Worm (Caenorhabditis elegans) whole organism, L1 larva: ENCODE data around the gene fic-1.
"Not testable (repeated sequence)": the region's sequence is repeated elsewhere in the genome, so short reads cannot be mapped to it uniquely, and the experiment has no call there.

Experiments
- F16B12.6 ChIP-seq: fragments of 150-350 bp; optimal IDR thresholded peaks from 2 replicates; lab custom pipeline; 2014; ENCODE audit warnings: missing biosample characterization, missing genetic modification characterization
- ceh-8 ChIP-seq: fragments of 200-800 bp; sonication (Bioruptor generic); optimal IDR thresholded peaks from 2 replicates; lab custom pipeline; 2018; ENCODE audit warnings: mild to moderate bottlenecking, missing genetic modification characterization, moderate library complexity, missing compliant biosample characterization
- ceh-90 ChIP-seq: sonication (generic microtip); optimal IDR thresholded peaks from 2 replicates; lab custom pipeline; 2016; ENCODE audit warnings: missing genetic modification characterization, missing compliant biosample characterization
- elt-2 ChIP-seq: sonication (generic microtip); optimal IDR thresholded peaks from 2 replicates; lab custom pipeline; 2016; ENCODE audit warnings: missing genetic modification characterization, mild to moderate bottlenecking, inconsistent platforms, missing compliant biosample characterization, missing genetic modification reagents
- grh-1 ChIP-seq: fragments of 200-800 bp; sonication (Bioruptor generic); IDR thresholded peaks from 2 replicates; pipeline ENCODE4 v1.3.6; 2022; ENCODE audit warnings: missing genetic modification reagents, missing genetic modification characterization, missing compliant biosample characterization
- irx-1 ChIP-seq: sonication (generic microtip); optimal IDR thresholded peaks from 2 replicates; lab custom pipeline; 2016; ENCODE audit warnings: missing genetic modification characterization, missing compliant biosample characterization
- lin-15B ChIP-seq: fragments of 150-350 bp; sonication (generic microtip); optimal IDR thresholded peaks from 3 replicates; lab custom pipeline; 2014; ENCODE audit warnings: missing biosample characterization, missing genetic modification characterization
- lin-35 ChIP-seq, 2 experiments: fragments of 150-350 bp; optimal IDR thresholded peaks; 2 replicates each; lab custom pipeline; 2014; ENCODE audit warnings: missing biosample characterization in 2 of 2, missing genetic modification characterization in 2 of 2, missing genetic modification reagents in 2 of 2
- lin-39 ChIP-seq: fragments of 150-350 bp; optimal IDR thresholded peaks from 2 replicates; lab custom pipeline; 2014; ENCODE audit warnings: missing biosample characterization, missing genetic modification reagents, missing genetic modification characterization
- lir-3 ChIP-seq: sonication (generic microtip); optimal IDR thresholded peaks from 2 replicates; lab custom pipeline; 2016; ENCODE audit warnings: mild to moderate bottlenecking, missing genetic modification characterization, moderate library complexity, missing compliant biosample characterization; ENCODE audit not compliant: poor library complexity
- mdl-1 ChIP-seq, 2 experiments: fragments of 150-350 bp; optimal IDR thresholded peaks; 2 replicates each; lab custom pipeline; 2014 to 2017; ENCODE audit warnings: missing biosample characterization in 2 of 2, missing genetic modification characterization in 2 of 2, inconsistent platforms in 1 of 2
- mef-2 ChIP-seq: fragments of 150-350 bp; optimal IDR thresholded peaks from 2 replicates; lab custom pipeline; 2014; ENCODE audit warnings: missing biosample characterization, missing genetic modification characterization
- nhr-11 ChIP-seq: fragments of 150-350 bp; optimal IDR thresholded peaks from 2 replicates; lab custom pipeline; 2014; ENCODE audit warnings: missing biosample characterization, missing genetic modification characterization
- nhr-19 ChIP-seq: fragments of 200-800 bp; sonication (Bioruptor generic); conservative IDR thresholded peaks from 2 replicates; pipeline ENCODE4 v1.3.6; 2022; ENCODE audit warnings: missing genetic modification characterization, missing compliant biosample characterization
- nhr-237 ChIP-seq: fragments of 150-350 bp; optimal IDR thresholded peaks from 2 replicates; lab custom pipeline; 2014; ENCODE audit warnings: missing biosample characterization, missing genetic modification characterization
- nhr-47 ChIP-seq: sonication (generic microtip); optimal IDR thresholded peaks from 2 replicates; lab custom pipeline; 2016; ENCODE audit warnings: mild to moderate bottlenecking, missing genetic modification characterization, moderate library complexity, missing compliant biosample characterization
- pag-3 ChIP-seq: sonication (generic microtip); optimal IDR thresholded peaks from 2 replicates; lab custom pipeline; 2017; ENCODE audit warnings: missing genetic modification characterization, mild to moderate bottlenecking, missing compliant biosample characterization, antibody characterized with exemption, borderline replicate concordance; ENCODE audit not compliant: insufficient read depth
- pax-3 ChIP-seq: fragments of 200-800 bp; sonication (Bioruptor generic); optimal IDR thresholded peaks from 2 replicates; lab custom pipeline; 2018; ENCODE audit warnings: mild to moderate bottlenecking, missing genetic modification characterization, moderate library complexity, missing compliant biosample characterization
- snu-23 ChIP-seq: sonication (generic microtip); optimal IDR thresholded peaks from 2 replicates; lab custom pipeline; 2016; ENCODE audit warnings: missing genetic modification characterization, missing compliant biosample characterization
- swsn-7 ChIP-seq: sonication (generic microtip); optimal IDR thresholded peaks from 2 replicates; lab custom pipeline; 2016; ENCODE audit warnings: missing genetic modification characterization, missing compliant biosample characterization
- unc-130 ChIP-seq: fragments of 150-350 bp; optimal IDR thresholded peaks from 2 replicates; lab custom pipeline; 2017; ENCODE audit warnings: missing biosample characterization, missing genetic modification characterization, inconsistent platforms
- unc-98 ChIP-seq: fragments of 200-800 bp; sonication (Bioruptor generic); IDR thresholded peaks from 2 replicates; pipeline ENCODE4 v1.3.6; 2022; ENCODE audit warnings: missing genetic modification characterization, missing compliant biosample characterization
- xbp-1 ChIP-seq: sonication (generic microtip); optimal IDR thresholded peaks from 2 replicates; lab custom pipeline; 2016; ENCODE audit warnings: missing genetic modification characterization, missing compliant biosample characterization
- ztf-11 ChIP-seq, 2 experiments: sonication (generic microtip); optimal IDR thresholded peaks; 2 replicates each; lab custom pipeline; 2016 to 2017; ENCODE audit warnings: missing genetic modification characterization in 2 of 2, missing biosample characterization in 1 of 2, missing compliant biosample characterization in 1 of 2

The fic-1 gene

DNA sequence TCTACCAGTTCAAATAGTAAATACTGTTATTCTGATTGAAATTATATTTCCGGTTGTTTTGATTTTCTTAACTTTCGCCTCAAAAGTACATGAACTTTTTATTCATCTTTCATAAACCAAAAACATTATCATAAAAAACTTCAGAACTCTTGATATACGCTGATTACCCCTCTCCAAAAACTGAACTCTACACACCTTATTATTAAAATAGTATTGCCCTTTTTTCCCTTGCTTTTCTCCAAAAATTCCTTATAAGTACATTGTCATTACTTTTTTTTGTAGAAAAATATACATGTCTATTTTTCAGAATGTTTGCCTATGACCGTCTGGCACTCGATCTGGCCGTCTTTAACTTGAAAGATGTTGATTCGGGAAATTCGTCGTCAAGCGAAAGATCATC lies 44.5 kb downstream of the fic-1 start, which contains the start of gene Y43E12A.2:
Gene Y43E12A.2 (plus strand): TSS at position 301 of the 400 bp plus-strand sequence.
- no peak for TF ChIP-seq pax-3 (tag; lab: Kevin White, UChicago)
- no peak for TF ChIP-seq ceh-90 (tag; lab: Kevin White, UChicago)
- no peak for TF ChIP-seq nhr-19 (GFP tag; lab: Robert Waterston, UW)
- TF ChIP-seq ztf-11 (tag; optimal IDR thresholded peaks at IDR 0.05; lab: Kevin White, UChicago), result no peak
- no peak for TF ChIP-seq lin-39 (tag; lab: Kevin White, UChicago)
- no peak for TF ChIP-seq nhr-47 (tag; lab: Kevin White, UChicago)
- TF ChIP-seq xbp-1 (tag; lab: Kevin White, UChicago), result no peak
- TF ChIP-seq snu-23 (GFP tag; lab: Kevin White, UChicago), result no peak
- no peak for TF ChIP-seq nhr-237 (tag; lab: Kevin White, UChicago)
- no peak for TF ChIP-seq pag-3 (tag; lab: Kevin White, UChicago)
- TF ChIP-seq mdl-1 (tag; optimal IDR thresholded peaks at IDR 0.05; lab: Kevin White, UChicago), result no peak
- TF ChIP-seq mef-2 (tag; lab: Kevin White, UChicago), result no peak
- TF ChIP-seq lir-3 (tag; lab: Kevin White, UChicago), result no peak
- TF ChIP-seq lin-35 (GFP tag; optimal IDR thresholded peaks at IDR 0.05; lab: Kevin White, UChicago), result no peak

DNA sequence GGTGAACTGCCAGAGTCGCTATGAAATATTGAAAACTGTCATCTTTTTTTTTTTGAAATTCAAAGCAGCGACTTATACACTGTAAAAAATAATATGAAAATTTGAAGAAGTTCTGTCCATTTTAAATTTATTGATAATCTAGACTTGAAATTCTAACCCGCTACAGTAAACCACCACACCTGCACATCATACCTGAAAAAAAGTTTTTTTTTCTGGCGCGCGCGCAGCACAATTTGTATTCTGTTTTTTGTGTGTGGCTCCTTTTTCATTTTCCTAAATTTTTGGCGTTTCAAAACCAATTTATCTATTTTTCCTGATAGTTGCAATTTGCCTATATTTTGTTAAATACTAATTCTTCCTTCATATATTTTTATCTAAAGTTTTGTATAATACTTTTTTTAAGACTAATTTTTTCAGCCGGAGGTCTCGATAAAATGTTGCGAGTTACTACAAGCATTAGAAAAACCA lies 48.3 kb downstream of the fic-1 start, which contains the start of gene cyb-2.1:
Gene cyb-2.1 (plus strand): TSS at position 418 of the 468 bp plus-strand sequence.
- TF ChIP-seq nhr-11 (tag; lab: Kevin White, UChicago) (no peak), snu-23 (GFP tag; lab: Kevin White, UChicago) (no peak), grh-1 (GFP tag; lab: Robert Waterston, UW) (no peak), unc-130 (no peak), swsn-7 (tag; lab: Kevin White, UChicago) (no peak), elt-2 (no peak), irx-1 (tag; lab: Kevin White, UChicago) (no peak), lin-15B (tag; lab: Kevin White, UChicago) (no peak)

DNA sequence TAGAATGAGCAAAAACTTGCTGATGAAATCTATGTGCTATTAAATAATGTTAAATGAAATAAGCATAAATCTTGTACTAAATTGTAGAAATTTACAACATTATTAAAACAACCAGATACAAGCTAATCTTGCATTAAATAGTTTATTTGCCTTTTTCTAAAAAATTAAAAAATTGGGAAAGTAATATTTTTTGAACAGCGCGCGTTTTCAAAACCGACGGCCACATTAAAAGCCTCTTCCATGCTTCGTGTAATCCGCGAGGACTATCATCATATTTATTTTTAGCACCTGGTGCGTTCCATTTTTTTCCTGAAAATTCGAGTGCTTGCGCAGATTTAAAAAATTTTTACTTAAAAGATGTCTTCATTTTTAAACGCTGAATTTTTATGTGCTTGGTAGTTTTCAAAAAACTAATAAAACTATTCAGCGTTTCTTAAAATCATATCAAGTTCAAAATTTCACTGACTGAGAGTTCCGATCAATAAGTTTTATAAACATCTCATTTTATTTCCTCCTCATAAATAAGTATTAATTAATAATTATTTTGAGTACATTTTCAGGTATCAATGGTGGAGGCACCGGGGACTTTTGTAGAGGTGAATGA lies 50.2 kb downstream of the fic-1 start, which contains the start of gene Y43E12A.3:
Gene Y43E12A.3 (plus strand): TSS at position 554 of the 604 bp plus-strand sequence.
- TF ChIP-seq F16B12.6 (tag; lab: Kevin White, UChicago); unc-98; ceh-8: not testable (repeated sequence)
